Fruit fly (Drosophila melanogaster) whole organism, embryonic: ENCODE results near the gene Pcyt1.
A peak's percentile ranks its signal among the peaks of the same experiment; 100 is the strongest.

Source experiments
- B-H2 ChIP-seq: fragments of 200-800 bp; sonication (Bioruptor generic); optimal IDR thresholded peaks from 2 replicates; lab custom pipeline; 2018; ENCODE audit warnings: missing biosample characterization, mild to moderate bottlenecking, missing genetic modification characterization
- CG10959 ChIP-seq: fragments of 200-800 bp; sonication (Bioruptor generic); IDR thresholded peaks from 2 replicates; pipeline ENCODE4 v1.3.6; 2022; ENCODE audit warnings: missing biosample characterization, missing genetic modification characterization
- CG10979 ChIP-seq: fragments of 200-800 bp; sonication (Bioruptor generic); optimal IDR thresholded peaks from 2 replicates; lab custom pipeline; 2018; ENCODE audit warnings: missing biosample characterization, mild to moderate bottlenecking, missing genetic modification characterization, moderate library complexity
- CG11723 ChIP-seq: fragments of 200-800 bp; sonication (Bioruptor generic); optimal IDR thresholded peaks from 2 replicates; lab custom pipeline; 2017; ENCODE audit warnings: missing biosample characterization, mild to moderate bottlenecking, missing genetic modification characterization
- CG12659 ChIP-seq: fragments of 200-800 bp; sonication (Bioruptor generic); optimal IDR thresholded peaks from 3 replicates; lab custom pipeline; 2017; ENCODE audit warnings: mild to moderate bottlenecking, missing biosample characterization, missing genetic modification reagents, missing genetic modification characterization
- CG13296 ChIP-seq: fragments of 200-800 bp; sonication (Bioruptor generic); optimal IDR thresholded peaks from 3 replicates; lab custom pipeline; 2018; ENCODE audit warnings: missing biosample characterization, mild to moderate bottlenecking, missing genetic modification characterization
- CG15696 ChIP-seq: fragments of 200-800 bp; sonication (Bioruptor generic); optimal IDR thresholded peaks from 2 replicates; lab custom pipeline; 2019; ENCODE audit warnings: missing biosample characterization, mild to moderate bottlenecking, missing genetic modification characterization, moderate library complexity
- CG17829 ChIP-seq: fragments of 200-800 bp; optimal IDR thresholded peaks from 2 replicates; lab custom pipeline; 2019; ENCODE audit warnings: missing biosample characterization, mild to moderate bottlenecking, missing genetic modification characterization, moderate library complexity
- CG2120 ChIP-seq: fragments of 200-800 bp; sonication (Bioruptor generic); optimal IDR thresholded peaks from 3 replicates; lab custom pipeline; 2016; ENCODE audit warnings: missing biosample characterization, missing genetic modification characterization
- CG2202 ChIP-seq: fragments of 200-800 bp; sonication (Bioruptor generic); optimal IDR thresholded peaks from 2 replicates; lab custom pipeline; 2018; ENCODE audit warnings: missing biosample characterization, mild to moderate bottlenecking, missing genetic modification characterization
- CG31224 ChIP-seq: fragments of 200-800 bp; sonication (Bioruptor generic); IDR thresholded peaks from 2 replicates; pipeline ENCODE4 v1.3.6; 2022; ENCODE audit warnings: missing biosample characterization, missing genetic modification characterization
- CG32772 ChIP-seq: fragments of 200-800 bp; sonication (Bioruptor generic); IDR thresholded peaks from 2 replicates; pipeline ENCODE4 v1.3.6; 2022; ENCODE audit warnings: missing biosample characterization, missing genetic modification characterization
- CG33557 ChIP-seq: fragments of 200-800 bp; sonication (Bioruptor generic); optimal IDR thresholded peaks from 2 replicates; lab custom pipeline; 2019; ENCODE audit warnings: missing biosample characterization, mild to moderate bottlenecking, missing genetic modification characterization, moderate library complexity
- CG34224 ChIP-seq: fragments of 200-800 bp; sonication (Bioruptor generic); IDR thresholded peaks from 3 replicates; pipeline ENCODE4 v1.3.6; 2022; ENCODE audit warnings: missing biosample characterization, missing genetic modification characterization; ENCODE audit not compliant: partially characterized antibody
- CG3838 ChIP-seq: fragments of 200-800 bp; sonication (Bioruptor generic); optimal IDR thresholded peaks from 3 replicates; lab custom pipeline; 2016; ENCODE audit warnings: missing biosample characterization, missing genetic modification characterization
- CG3995 ChIP-seq: fragments of 200-800 bp; sonication (Bioruptor generic); optimal IDR thresholded peaks from 3 replicates; lab custom pipeline; 2016; ENCODE audit warnings: missing biosample characterization, missing genetic modification characterization
- CG4282 ChIP-seq: fragments of 200-800 bp; sonication (Bioruptor generic); optimal IDR thresholded peaks from 2 replicates; lab custom pipeline; 2016; ENCODE audit warnings: missing biosample characterization, missing genetic modification characterization
- CG4404 ChIP-seq: fragments of 200-800 bp; sonication (Bioruptor generic); IDR thresholded peaks from 2 replicates; pipeline ENCODE4 v1.3.6; 2022; ENCODE audit warnings: missing biosample characterization, missing genetic modification characterization
- CG5953 ChIP-seq: fragments of 200-800 bp; sonication (Bioruptor generic); IDR thresholded peaks from 2 replicates; pipeline ENCODE4 v1.3.6; 2022; ENCODE audit warnings: missing biosample characterization, missing genetic modification characterization
- CG6254 ChIP-seq: fragments of 200-800 bp; sonication (Bioruptor generic); optimal IDR thresholded peaks from 3 replicates; lab custom pipeline; 2017; ENCODE audit warnings: mild to moderate bottlenecking, missing biosample characterization, missing genetic modification reagents, missing genetic modification characterization
- CG6765 ChIP-seq: fragments of 200-800 bp; sonication (Bioruptor generic); optimal IDR thresholded peaks from 3 replicates; lab custom pipeline; 2017; ENCODE audit warnings: missing biosample characterization, mild to moderate bottlenecking, missing genetic modification characterization
- CG6791 ChIP-seq: fragments of 200-800 bp; sonication (Bioruptor generic); IDR thresholded peaks from 3 replicates; pipeline ENCODE4 v1.3.6; 2022; ENCODE audit warnings: missing biosample characterization, missing genetic modification characterization; ENCODE audit not compliant: partially characterized antibody
- CG8924 ChIP-seq: fragments of 200-800 bp; optimal IDR thresholded peaks from 3 replicates; lab custom pipeline; 2019; ENCODE audit warnings: missing biosample characterization, mild to moderate bottlenecking, missing genetic modification characterization, moderate library complexity
- CG9797 ChIP-seq: fragments of 200-800 bp; sonication (Bioruptor generic); optimal IDR thresholded peaks from 3 replicates; lab custom pipeline; 2018; ENCODE audit warnings: missing biosample characterization, mild to moderate bottlenecking, missing genetic modification characterization
- Dip2 ChIP-seq: fragments of 200-800 bp; sonication (Bioruptor generic); IDR thresholded peaks from 2 replicates; pipeline ENCODE4 v1.3.6; 2022; ENCODE audit warnings: missing biosample characterization, missing genetic modification characterization
- Dip3 ChIP-seq: fragments of 200-800 bp; sonication (Bioruptor generic); optimal IDR thresholded peaks from 3 replicates; lab custom pipeline; 2016; ENCODE audit warnings: missing biosample characterization, missing genetic modification characterization
- Dref ChIP-seq: fragments of 200-800 bp; sonication (Bioruptor generic); IDR thresholded peaks from 2 replicates; pipeline ENCODE4 v1.3.6; 2022; ENCODE audit warnings: missing biosample characterization, missing genetic modification characterization
- ERR ChIP-seq: fragments of 200-800 bp; sonication (Bioruptor generic); optimal IDR thresholded peaks from 2 replicates; lab custom pipeline; 2016; ENCODE audit warnings: missing biosample characterization, missing genetic modification characterization
- Ets65A ChIP-seq: fragments of 200-800 bp; sonication (Bioruptor generic); peaks from one replicate; lab custom pipeline; 2016; ENCODE audit warnings: missing biosample characterization, missing genetic modification characterization
- H15 ChIP-seq: fragments of 200-800 bp; sonication (Bioruptor generic); IDR thresholded peaks from 3 replicates; pipeline ENCODE4 v1.3.6; 2022; ENCODE audit warnings: missing biosample characterization, missing genetic modification characterization
- Hmr ChIP-seq: fragments of 200-800 bp; sonication (Bioruptor generic); optimal IDR thresholded peaks from 3 replicates; lab custom pipeline; 2017; ENCODE audit warnings: mild to moderate bottlenecking, missing biosample characterization, missing genetic modification reagents, missing genetic modification characterization
- Hr39 ChIP-seq: fragments of >200 bp; optimal IDR thresholded peaks from 2 replicates; lab custom pipeline; 2017
- Jarid2 ChIP-seq: fragments of 200-800 bp; sonication (Bioruptor generic); optimal IDR thresholded peaks from 3 replicates; lab custom pipeline; 2017; ENCODE audit warnings: mild to moderate bottlenecking, missing biosample characterization, missing genetic modification reagents, missing genetic modification characterization
- Ravus ChIP-seq: fragments of 200-800 bp; sonication (Bioruptor generic); IDR thresholded peaks from 2 replicates; pipeline ENCODE4 v1.3.6; 2022; ENCODE audit warnings: missing biosample characterization, missing genetic modification characterization
- Six4 ChIP-seq: fragments of 200-800 bp; sonication (Bioruptor generic); optimal IDR thresholded peaks from 2 replicates; lab custom pipeline; 2016; ENCODE audit warnings: missing biosample characterization, missing genetic modification characterization
- Stat92E ChIP-seq, 3 experiments: fragments of >200 bp in 2 of 3; fragments of 200-800 bp in 1 of 3; sonication (Bioruptor generic) in 1 of 3; optimal IDR thresholded peaks; 2 replicates each; lab custom pipeline; 2017 to 2019; ENCODE audit warnings: missing biosample characterization in 3 of 3, missing genetic modification characterization in 3 of 3, mild to moderate bottlenecking in 1 of 3, moderate library complexity in 1 of 3
- Vsx1 ChIP-seq: fragments of 200-800 bp; sonication (Bioruptor generic); optimal IDR thresholded peaks from 2 replicates; lab custom pipeline; 2017; ENCODE audit warnings: missing biosample characterization, mild to moderate bottlenecking, missing genetic modification characterization, missing genetic modification reagents
- az2 ChIP-seq: fragments of 200-800 bp; sonication (Bioruptor generic); optimal IDR thresholded peaks from 3 replicates; lab custom pipeline; 2016; ENCODE audit warnings: missing biosample characterization, missing genetic modification characterization
- cg ChIP-seq: fragments of 200-800 bp; sonication (Bioruptor generic); optimal IDR thresholded peaks from 3 replicates; lab custom pipeline; 2019; ENCODE audit warnings: missing biosample characterization, mild to moderate bottlenecking, missing genetic modification characterization, moderate library complexity
- da ChIP-seq: fragments of 200-800 bp; sonication (Bioruptor generic); optimal IDR thresholded peaks from 2 replicates; lab custom pipeline; 2016; ENCODE audit warnings: missing biosample characterization, missing genetic modification characterization
- dysf ChIP-seq: fragments of 200-800 bp; sonication (Bioruptor generic); IDR thresholded peaks from 3 replicates; pipeline ENCODE4 v1.3.6; 2022; ENCODE audit warnings: missing biosample characterization, missing genetic modification characterization
- ftz-f1 ChIP-seq: fragments of 200-800 bp; sonication (Bioruptor generic); optimal IDR thresholded peaks from 2 replicates; lab custom pipeline; 2016; ENCODE audit warnings: missing biosample characterization, missing genetic modification characterization
- kay ChIP-seq: fragments of 200-800 bp; sonication (Bioruptor generic); optimal IDR thresholded peaks from 2 replicates; lab custom pipeline; 2016; ENCODE audit warnings: missing biosample characterization, missing genetic modification characterization
- klu ChIP-seq: fragments of 200-800 bp; sonication (Bioruptor generic); IDR thresholded peaks from 2 replicates; pipeline ENCODE4 v1.3.6; 2022; ENCODE audit warnings: missing biosample characterization, missing genetic modification characterization
- nerfin-2 ChIP-seq: fragments of 200-800 bp; sonication (Bioruptor generic); IDR thresholded peaks from 2 replicates; pipeline ENCODE4 v1.3.6; 2022; ENCODE audit warnings: missing biosample characterization, missing genetic modification characterization; ENCODE audit not compliant: partially characterized antibody
- pnt ChIP-seq: fragments of 200-800 bp; sonication (Bioruptor generic); optimal IDR thresholded peaks from 3 replicates; lab custom pipeline; 2016; ENCODE audit warnings: missing biosample characterization, missing genetic modification characterization
- run ChIP-seq: fragments of 200-800 bp; sonication (Bioruptor generic); optimal IDR thresholded peaks from 3 replicates; lab custom pipeline; 2018; ENCODE audit warnings: missing biosample characterization, mild to moderate bottlenecking, missing genetic modification characterization
- slbo ChIP-seq: fragments of 200-800 bp; sonication (Bioruptor generic); IDR thresholded peaks from 2 replicates; pipeline ENCODE4 v1.3.6; 2022; ENCODE audit warnings: missing biosample characterization, missing genetic modification characterization
- sob ChIP-seq: fragments of 200-800 bp; sonication (Bioruptor generic); IDR thresholded peaks from 2 replicates; pipeline ENCODE4 v1.3.6; 2022; ENCODE audit warnings: missing biosample characterization, missing genetic modification characterization
- vfl ChIP-seq: fragments of 200-800 bp; sonication (Bioruptor generic); optimal IDR thresholded peaks from 2 replicates; lab custom pipeline; 2016; ENCODE audit warnings: missing biosample characterization, missing genetic modification characterization

The Pcyt1 gene

dm6 chr3L:1579169-1579853 is 33.4 kb downstream of the Pcyt1 start (continued):
- TF ChIP-seq CG4404 (GFP tag; lab: Robert Waterston, UW) (peak; percentile 18; the same call in 1 of the 2 replicates), ERR (GFP tag; lab: Kevin White, UChicago) (no peak), run (tag; lab: Kevin White, UChicago) (peak; percentile 43), CG3838 (GFP tag; lab: Kevin White, UChicago) (peak; percentile 67), Hmr (GFP tag; lab: Kevin White, UChicago) (peak; percentile 54), Vsx1 (GFP tag; lab: Kevin White, UChicago) (peak; percentile 71), slbo (peak; percentile 12; the same call in 1 of the 2 replicates), cg (GFP tag; lab: Kevin White, UChicago) (peak; percentile 73), CG17829 (tag; lab: Kevin White, UChicago) (peak; percentile 72), Six4 (GFP tag; lab: Kevin White, UChicago) (peak; percentile 67), CG3995 (peak; percentile 42), CG4282 (GFP tag; lab: Kevin White, UChicago) (peak; percentile 31), CG5953 (GFP tag; lab: Robert Waterston, UW) (no peak; the same call in none of the 2 replicates), kay (GFP tag; lab: Kevin White, UChicago) (peak; percentile 41), CG9797 (GFP tag; lab: Kevin White, UChicago) (peak; percentile 39), Ets65A (GFP tag; lab: Kevin White, UChicago) (peak; percentile 96), ftz-f1 (GFP tag; lab: Kevin White, UChicago) (no peak), dysf (GFP tag; lab: Robert Waterston, UW) (no peak; the same call in 1 of the 3 replicates), CG11723 (GFP tag; lab: Kevin White, UChicago) (peak; percentile 54), CG6254 (GFP tag; lab: Kevin White, UChicago) (peak; percentile 73), az2 (GFP tag; lab: Kevin White, UChicago) (peak; percentile 26), CG13296 (peak; percentile 65), pnt (GFP tag; lab: Kevin White, UChicago) (peak; percentile 61), Jarid2 (GFP tag; lab: Kevin White, UChicago) (peak; percentile 46), H15 (GFP tag; lab: Robert Waterston, UW) (no peak), vfl (GFP tag; lab: Kevin White, UChicago) (no peak), Ravus (GFP tag; lab: Robert Waterston, UW) (no peak), CG33557 (peak; percentile 88), CG32772 (0 out of 2 replicates have a peak, but pooled peaks have one; percentile 27), B-H2 (GFP tag; lab: Kevin White, UChicago) (no peak), CG8924 (tag; lab: Kevin White, UChicago) (peak; percentile 78), CG2202 (tag; lab: Kevin White, UChicago) (peak; percentile 92), Dref (GFP tag; lab: Robert Waterston, UW) (no peak), Hr39 (no peak), CG6791 (GFP tag; lab: Robert Waterston, UW) (no peak), CG10959 (GFP tag; lab: Robert Waterston, UW) (peak; percentile 45; the same call in 1 of the 2 replicates), CG31224 (GFP tag; lab: Robert Waterston, UW) (no peak), CG6765 (peak; percentile 71), klu (GFP tag; lab: Robert Waterston, UW) (peak; percentile 13; the same call in 1 of the 2 replicates), CG2120 (GFP tag; lab: Kevin White, UChicago) (peak; percentile 54), sob (GFP tag; lab: Robert Waterston, UW) (peak; percentile 39; the same call in 1 of the 2 replicates), CG15696 (tag; lab: Kevin White, UChicago) (peak; percentile 95), CG34224 (GFP tag; lab: Robert Waterston, UW) (no peak), Dip3 (GFP tag; lab: Kevin White, UChicago) (peak; percentile 17), CG10979 (tag; lab: Kevin White, UChicago) (peak; percentile 71), nerfin-2 (GFP tag; lab: Robert Waterston, UW) (no peak), Dip2 (GFP tag; lab: Robert Waterston, UW) (no peak), CG12659 (GFP tag; lab: Kevin White, UChicago) (peak; percentile 44), da (peak; percentile 68), Stat92E (GFP tag; optimal IDR thresholded peaks at IDR 0.05; lab: Kevin White, UChicago) (no peak)
